Worm (Caenorhabditis elegans) whole organism, L3 larva: ENCODE data around the gene syx-2.
A peak's percentile ranks its signal among the peaks of the same experiment; 100 is the strongest.

Source experiments
- lin-39 ChIP-seq: fragments of 150-350 bp; optimal IDR thresholded peaks from 2 replicates; lab custom pipeline; 2018; ENCODE audit warnings: missing biosample characterization, missing genetic modification reagents, missing genetic modification characterization
- nfya-1 ChIP-seq: sonication (generic microtip); optimal IDR thresholded peaks from 2 replicates; lab custom pipeline; 2017; ENCODE audit warnings: missing genetic modification characterization, mild to moderate bottlenecking, missing compliant biosample characterization, antibody characterized with exemption, moderate library complexity; ENCODE audit not compliant: insufficient read depth
- pqm-1 ChIP-seq: fragments of 150-350 bp; optimal IDR thresholded peaks from 2 replicates; lab custom pipeline; 2017; ENCODE audit warnings: missing biosample characterization, missing genetic modification characterization, inconsistent platforms
- tbx-2 ChIP-seq: sonication (generic microtip); optimal IDR thresholded peaks from 2 replicates; lab custom pipeline; 2016; ENCODE audit warnings: mild to moderate bottlenecking, missing genetic modification characterization, missing compliant biosample characterization

DNA sequence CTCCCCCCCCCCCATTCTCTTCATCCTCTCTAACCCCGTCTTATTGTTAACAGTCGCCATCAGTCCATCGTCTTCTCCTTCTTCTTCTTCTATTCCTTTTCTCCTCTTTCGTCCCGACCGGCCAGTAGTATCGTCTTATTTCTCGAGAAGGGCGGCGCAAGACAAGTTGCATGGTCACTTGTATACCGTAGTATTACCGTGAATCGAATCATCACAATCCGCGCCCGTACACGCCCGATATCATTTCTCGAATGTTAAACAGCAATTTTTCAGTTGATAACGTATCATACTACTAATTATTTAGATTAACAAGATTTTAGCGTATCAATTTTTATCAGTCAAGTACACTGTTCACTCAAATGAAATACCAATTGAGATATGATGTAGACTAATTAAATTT lies 22.0 kb upstream of the syx-2 start:
- no peak for TF ChIP-seq pqm-1 (tag; lab: Kevin White, UChicago)
- TF ChIP-seq tbx-2 = no peak
- peak; percentile 40 for TF ChIP-seq nfya-1
- TF ChIP-seq lin-39 (tag; lab: Kevin White, UChicago) = no peak
